Fruit fly (Drosophila melanogaster): ENCODE measurements around the gene Krn.

DNA sequence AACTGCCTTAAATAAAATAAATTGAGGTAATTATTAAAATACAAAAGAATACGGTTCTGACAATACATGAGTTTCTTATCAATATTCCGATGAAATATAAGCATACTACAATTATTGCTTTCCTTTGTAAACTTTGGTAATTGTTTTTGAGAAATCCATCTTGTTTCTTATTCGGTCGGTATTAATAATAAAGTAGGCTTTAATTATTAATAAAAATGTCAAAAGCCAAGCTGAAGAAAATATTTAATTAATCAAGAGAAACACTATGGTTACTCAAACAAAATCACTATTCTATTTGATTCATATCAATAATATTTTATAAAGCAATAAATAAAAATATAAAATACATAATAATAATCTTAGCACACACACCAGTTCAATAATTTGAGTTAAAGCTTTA, 7.4 kb downstream of the Krn start, which contains the start of gene CG43085:
- TF ChIP-seq Sin3A (optimal IDR thresholded peaks at IDR 0.05) (no peak), ttk (optimal IDR thresholded peaks at IDR 0.05) (no peak), Myc (optimal IDR thresholded peaks at IDR 0.05) (no peak)
